Worm (Caenorhabditis elegans): ENCODE data around the gene his-41.

Gene his-41

DNA sequence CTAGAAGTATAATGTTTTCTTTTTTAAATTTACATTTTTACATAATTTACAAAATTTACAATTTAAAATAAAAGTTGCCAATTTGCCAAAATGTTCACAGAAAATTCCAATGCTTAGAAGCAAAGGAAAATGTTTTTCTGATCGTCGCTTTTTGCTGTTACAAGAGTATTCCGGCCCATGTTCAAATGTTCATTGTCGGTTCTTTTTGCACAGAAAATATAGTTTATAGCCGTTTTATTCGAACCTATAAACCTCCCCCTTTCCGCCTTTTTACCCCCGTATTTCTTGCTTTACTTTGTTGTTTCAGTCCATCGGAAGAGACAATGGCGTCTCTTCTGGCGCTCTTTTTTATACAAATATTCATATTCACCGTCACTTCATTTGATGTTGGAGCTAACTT, 10.7 kb upstream of the his-41 start, which contains the start of gene tag-329:
tag-329 (plus strand) TSS at position 301 of the 400 bp plus-strand sequence.
- TF ChIP-seq saeg-2 (GFP tag; IDR thresholded peaks at IDR 0.05) = no peak
- TF ChIP-seq T20F7.1 (GFP tag; optimal IDR thresholded peaks at IDR 0.05) = no peak
- TF ChIP-seq fos-1 (tag; optimal IDR thresholded peaks at IDR 0.05) = no peak
- TF ChIP-seq F37D6.2 (tag; optimal IDR thresholded peaks at IDR 0.05) = no peak
- no peak for TF ChIP-seq mep-1 (tag; optimal IDR thresholded peaks at IDR 0.05)
- no peak for TF ChIP-seq tra-1 (GFP tag; IDR thresholded peaks at IDR 0.05)
- no peak for TF ChIP-seq vab-7 (GFP tag; IDR thresholded peaks at IDR 0.05)
- no peak for TF ChIP-seq snpc-1.2 (GFP tag; IDR thresholded peaks at IDR 0.05)
- no peak for TF ChIP-seq ceh-62 (tag; optimal IDR thresholded peaks at IDR 0.05)
- no peak for TF ChIP-seq cey-2 (tag; optimal IDR thresholded peaks at IDR 0.05; ENCODE audit: borderline replicate concordance, insufficient read depth)
- no peak for TF ChIP-seq nhr-11 (tag; optimal IDR thresholded peaks at IDR 0.05)
- no peak for TF ChIP-seq php-3 (GFP tag; IDR thresholded peaks at IDR 0.05)
- TF ChIP-seq aha-1 (tag) = no peak
- TF ChIP-seq lin-39 (tag; optimal IDR thresholded peaks at IDR 0.05) = no peak
- TF ChIP-seq tag-97 (GFP tag; IDR thresholded peaks at IDR 0.05) = no peak
- TF ChIP-seq arid-1 (GFP tag; conservative IDR thresholded peaks at IDR 0.05) = no peak
- TF ChIP-seq mes-2 (tag; optimal IDR thresholded peaks at IDR 0.05; ENCODE audit: poor library complexity, severe bottlenecking) = no peak

DNA sequence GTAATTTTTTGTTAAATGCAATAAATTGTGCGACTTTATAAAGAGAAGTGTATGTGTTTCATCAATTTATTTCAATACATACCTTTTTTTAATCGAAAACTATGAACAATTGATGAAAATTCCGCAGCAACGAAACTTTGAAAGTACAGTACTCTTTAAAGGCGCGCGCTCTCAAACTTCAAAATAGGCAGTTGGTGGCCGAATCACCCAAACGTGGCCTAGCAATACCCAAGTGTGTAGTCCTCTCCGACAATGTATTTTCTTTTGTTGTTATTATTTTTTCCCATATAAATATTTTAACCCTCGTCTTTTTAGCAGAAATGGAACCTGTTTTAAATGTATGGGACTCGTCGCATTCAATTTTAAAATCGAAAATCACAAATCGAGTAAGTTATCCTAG, 8.8 kb upstream of the his-41 start, which contains the start of gene C50F4.4:
C50F4.4 (plus strand) TSS at position 267 of the 400 bp plus-strand sequence.
- TF ChIP-seq F26F4.8 (GFP tag; conservative IDR thresholded peaks at IDR 0.05) (no peak), unc-39 (tag; optimal IDR thresholded peaks at IDR 0.05) (no peak), F49E8.2 (tag; optimal IDR thresholded peaks at IDR 0.05; ENCODE audit: borderline replicate concordance) (peak; percentile 14), dmd-6 (GFP tag; IDR thresholded peaks at IDR 0.05) (no peak), mes-2 (tag; optimal IDR thresholded peaks at IDR 0.05; ENCODE audit: poor library complexity, severe bottlenecking) (peak; percentile 97), nhr-25 (tag; optimal IDR thresholded peaks at IDR 0.05; ENCODE audit: borderline replicate concordance, insufficient read depth) (no peak), lin-29 (GFP tag; IDR thresholded peaks at IDR 0.05) (no peak), mxl-2 (GFP tag; conservative IDR thresholded peaks at IDR 0.05) (no peak), aly-2 (tag; optimal IDR thresholded peaks at IDR 0.05) (no peak), unc-62 (GFP tag; optimal IDR thresholded peaks at IDR 0.05 in 1 of 2) (no peak), unc-62 (tag; optimal IDR thresholded peaks at IDR 0.05) (no peak), arid-1 (GFP tag; conservative IDR thresholded peaks at IDR 0.05) (no peak), hif-1 (tag; optimal IDR thresholded peaks at IDR 0.05) (peak in 1 of 2 experiments; percentile 52), cey-2 (tag; optimal IDR thresholded peaks at IDR 0.05; ENCODE audit: borderline replicate concordance, insufficient read depth) (no peak), dmd-9 (GFP tag; IDR thresholded peaks at IDR 0.05) (peak; percentile 53; the same call in 1 of the 2 replicates), ZK337.2 (GFP tag; IDR thresholded peaks at IDR 0.05) (0 out of 2 replicates have a peak, but pooled peaks have one; percentile 59), nhr-237 (tag; optimal IDR thresholded peaks at IDR 0.05) (no peak), unc-130 (GFP tag; optimal IDR thresholded peaks at IDR 0.05) (peak; percentile 84), fos-1 (tag; optimal IDR thresholded peaks at IDR 0.05) (no peak), daf-8 (GFP tag; IDR thresholded peaks at IDR 0.05) (no peak), dpl-1 (GFP tag; optimal IDR thresholded peaks at IDR 0.05) (peak; percentile 55)

- TF ChIP-seq mep-1 (tag; optimal IDR thresholded peaks at IDR 0.05) = no peak
- TF ChIP-seq nhr-102 (tag; optimal IDR thresholded peaks at IDR 0.05) = no peak
- no peak for TF ChIP-seq nhr-42 (GFP tag; IDR thresholded peaks at IDR 0.05)
These were observed 5.7 kb upstream of the his-41 start, which contains the start of gene C50F4.12 for ce11 chrV:9539638-9540037. TSS of gene C50F4.12 (minus strand) at chrV:9539738.

ce11 chrV:9541506-9541905, 3.8 kb upstream of the his-41 start, which contains the start of gene C50F4.16:
TSS of gene C50F4.16 (minus strand) at chrV:9541606.
- TF ChIP-seq F44E2.7 (GFP tag; IDR thresholded peaks at IDR 0.05) (no peak), saeg-2 (GFP tag; IDR thresholded peaks at IDR 0.05) (no peak), nhr-48 (tag; optimal IDR thresholded peaks at IDR 0.05) (no peak), nhr-6 (tag; optimal IDR thresholded peaks at IDR 0.05) (no peak), ceh-82 (tag; optimal IDR thresholded peaks at IDR 0.05) (no peak), tra-1 (GFP tag; IDR thresholded peaks at IDR 0.05) (no peak), nhr-77 (tag; optimal IDR thresholded peaks at IDR 0.05) (no peak), ZK546.5 (tag; optimal IDR thresholded peaks at IDR 0.05) (no peak), ceh-44 (GFP tag; IDR thresholded peaks at IDR 0.05) (no peak), Y105C5A.15 (GFP tag; IDR thresholded peaks at IDR 0.05) (no peak)
